Fruit fly (Drosophila melanogaster): ENCODE measurements around the gene Pi4KIIIalpha.

Pi4KIIIalpha gene

dm6 chrX:2619651-2620050 is 5.0 kb upstream of the Pi4KIIIalpha start, which contains the start of the genes Tsp3A and Seipin (continued):
- TF ChIP-seq CG5180 (GFP tag; optimal IDR thresholded peaks at IDR 0.05) (no peak), CG17328 (GFP tag; IDR thresholded peaks at IDR 0.05) (peak; percentile 83), salm (tag; optimal IDR thresholded peaks at IDR 0.05) (peak; percentile 73), dmrt11E (tag; optimal IDR thresholded peaks at IDR 0.05) (peak; percentile 58), pita (GFP tag; optimal IDR thresholded peaks at IDR 0.05) (no peak), CG12391 (tag; optimal IDR thresholded peaks at IDR 0.05) (peak; percentile 77), inv (GFP tag; IDR thresholded peaks at IDR 0.05; ENCODE audit: partially characterized antibody) (no peak; the same call in 1 of the 2 replicates), CG11696 (GFP tag; IDR thresholded peaks at IDR 0.05) (peak; percentile 75), rib (GFP tag; IDR thresholded peaks at IDR 0.05) (peak; percentile 86), CG2889 (GFP tag; IDR thresholded peaks at IDR 0.05) (peak; percentile 96), CG3838 (GFP tag; optimal IDR thresholded peaks at IDR 0.05) (no peak), Hmx (GFP tag; optimal IDR thresholded peaks at IDR 0.05) (no peak), bigmax (GFP tag; optimal IDR thresholded peaks at IDR 0.05) (no peak), sd (tag; optimal IDR thresholded peaks at IDR 0.05) (no peak), CG6813 (GFP tag; optimal IDR thresholded peaks at IDR 0.05) (peak; percentile 80), Dek (tag; optimal IDR thresholded peaks at IDR 0.05) (peak; percentile 88), CG1602 (GFP tag; optimal IDR thresholded peaks at IDR 0.05) (peak; percentile 65), Hr3 (GFP tag; optimal IDR thresholded peaks at IDR 0.05) (peak; percentile 27), z (GFP tag; IDR thresholded peaks at IDR 0.05) (peak; percentile 70; the same call in 2 of the 3 replicates), ftz-f1 (GFP tag; optimal IDR thresholded peaks at IDR 0.05) (peak; percentile 65), insv (GFP tag; optimal IDR thresholded peaks at IDR 0.05) (no peak), fu2 (GFP tag; optimal IDR thresholded peaks at IDR 0.05) (peak; percentile 45), ewg (GFP tag; optimal IDR thresholded peaks at IDR 0.05) (peak; percentile 58), CG1529 (GFP tag; optimal IDR thresholded peaks at IDR 0.05) (peak; percentile 48), mirr (GFP tag; optimal IDR thresholded peaks at IDR 0.05) (peak; percentile 92), grn (GFP tag; optimal IDR thresholded peaks at IDR 0.05) (peak; percentile 86), bsh (GFP tag; optimal IDR thresholded peaks at IDR 0.05) (peak; percentile 68 to 78), row (GFP tag; IDR thresholded peaks at IDR 0.05) (peak; percentile 91), Hsf (GFP tag; optimal IDR thresholded peaks at IDR 0.05) (peak; percentile 79), CG15479 (GFP tag; optimal IDR thresholded peaks at IDR 0.05) (peak; percentile 18), CG7987 (GFP tag; optimal IDR thresholded peaks at IDR 0.05) (peak; percentile 84), repo (GFP tag; optimal IDR thresholded peaks at IDR 0.05) (peak; percentile 63), CG4404 (GFP tag; IDR thresholded peaks at IDR 0.05) (peak; percentile 16; the same call in 1 of the 2 replicates), CG30403 (GFP tag; optimal IDR thresholded peaks at IDR 0.05) (peak; percentile 79), pfk (GFP tag; optimal IDR thresholded peaks at IDR 0.05) (no peak), org-1 (GFP tag; optimal IDR thresholded peaks at IDR 0.05) (peak; percentile 83), Deaf1 (tag; optimal IDR thresholded peaks at IDR 0.05) (peak; percentile 70), Nf-YC (tag; optimal IDR thresholded peaks at IDR 0.05) (peak; percentile 49), NFAT (GFP tag; IDR thresholded peaks at IDR 0.05) (peak; percentile 92), Elba2 (GFP tag; optimal IDR thresholded peaks at IDR 0.05) (no peak), Drgx (GFP tag; IDR thresholded peaks at IDR 0.05) (peak; percentile 86), CG10959 (GFP tag; IDR thresholded peaks at IDR 0.05) (peak; percentile 51; the same call in 1 of the 2 replicates), D19A (tag; optimal IDR thresholded peaks at IDR 0.05) (no peak), CG4854 (GFP tag; optimal IDR thresholded peaks at IDR 0.05) (peak; percentile 73), unpg (GFP tag; optimal IDR thresholded peaks at IDR 0.05) (peak; percentile 88), ab (GFP tag; optimal IDR thresholded peaks at IDR 0.05) (no peak), ranshi (GFP tag; IDR thresholded peaks at IDR 0.05) (peak; percentile 87), CG4730 (GFP tag; IDR thresholded peaks at IDR 0.05) (peak; percentile 77), twi (tag; optimal IDR thresholded peaks at IDR 0.05) (peak; percentile 37), slp2 (GFP tag; optimal IDR thresholded peaks at IDR 0.05) (peak; percentile 75), en (GFP tag; optimal IDR thresholded peaks at IDR 0.05) (peak; percentile 52)
